Fruit fly (Drosophila melanogaster) whole organism, wandering third instar larva: ENCODE data around the gene woc.
A peak's percentile ranks its signal among the peaks of the same experiment; 100 is the strongest.

Experiments used
- Dif ChIP-seq: fragments of 200-275, 200-300 bp; sonication (Bioruptor generic); optimal IDR thresholded peaks from 2 replicates; lab custom pipeline; 2018; ENCODE audit warnings: missing biosample characterization, missing genetic modification characterization; ENCODE audit not compliant: partially characterized antibody
- Mio ChIP-seq: sonication (Bioruptor generic); optimal IDR thresholded peaks from 2 replicates; lab custom pipeline; 2016; ENCODE audit warnings: missing biosample characterization, missing genetic modification characterization
- br ChIP-seq: fragments of 200-800 bp; sonication (Bioruptor generic); optimal IDR thresholded peaks from 2 replicates; lab custom pipeline; 2016; ENCODE audit warnings: missing biosample characterization, missing genetic modification characterization
- h ChIP-seq: fragments of 200-800 bp; sonication (Bioruptor generic); optimal IDR thresholded peaks from 3 replicates; lab custom pipeline; 2016; ENCODE audit warnings: missing biosample characterization, mild to moderate bottlenecking, missing genetic modification characterization
- jim ChIP-seq: fragments of 175-275, 200-325 bp; sonication (Bioruptor generic); optimal IDR thresholded peaks from 2 replicates; lab custom pipeline; 2016; ENCODE audit warnings: missing biosample characterization, mild to moderate bottlenecking, missing genetic modification characterization
- lola ChIP-seq: fragments of >200 bp; optimal IDR thresholded peaks from 2 replicates; lab custom pipeline; 2017; ENCODE audit warnings: missing biosample characterization, missing genetic modification characterization
- pan ChIP-seq: fragments of >200 bp; optimal IDR thresholded peaks from 2 replicates; lab custom pipeline; 2017
- psq ChIP-seq: fragments of 200-800 bp; sonication (Bioruptor generic); optimal IDR thresholded peaks from 3 replicates; lab custom pipeline; 2017; ENCODE audit warnings: missing biosample characterization, mild to moderate bottlenecking, missing genetic modification characterization, moderate library complexity
- usp ChIP-seq: fragments of >200 bp; optimal IDR thresholded peaks from 2 replicates; lab custom pipeline; 2017; ENCODE audit warnings: missing biosample characterization, missing genetic modification characterization
- woc ChIP-seq: sonication (Bioruptor generic); optimal IDR thresholded peaks from 2 replicates; lab custom pipeline; 2016; ENCODE audit warnings: missing biosample characterization, mild to moderate bottlenecking, missing genetic modification characterization

- no peak for TF ChIP-seq br (GFP tag; lab: Kevin White, UChicago)
- TF ChIP-seq Mio (GFP tag; lab: Kevin White, UChicago) = no peak
- TF ChIP-seq Dif (GFP tag; lab: Kevin White, UChicago) = no peak
- no peak for TF ChIP-seq jim (GFP tag; lab: Kevin White, UChicago)
- no peak for TF ChIP-seq usp (GFP tag; lab: Kevin White, UChicago)
- no peak for TF ChIP-seq lola (GFP tag; lab: Kevin White, UChicago)
- peak; percentile 21 for TF ChIP-seq h (GFP tag; lab: Kevin White, UChicago)
- TF ChIP-seq psq (GFP tag; lab: Kevin White, UChicago) = peak; percentile 37
- no peak for TF ChIP-seq pan (lab: Kevin White, UChicago)
- TF ChIP-seq woc = no peak
These were observed 17.6 kb downstream of the woc start for dm6 chr3R:27246264-27246663.
